Fruit fly (Drosophila melanogaster): ENCODE measurements around the gene Lcp65Af.

The Lcp65Af gene

dm6 chr3L:6157327-6158032, 20.9 kb upstream of the Lcp65Af start, which contains the start of gene CG13297 (continued):
- TF ChIP-seq CG8089 (GFP tag; optimal IDR thresholded peaks at IDR 0.05): no peak
- no peak for TF ChIP-seq CG10321 (GFP tag; IDR thresholded peaks at IDR 0.05)
- TF ChIP-seq Camta (GFP tag; optimal IDR thresholded peaks at IDR 0.05): no peak
- TF ChIP-seq unpg (GFP tag; optimal IDR thresholded peaks at IDR 0.05): peak; percentile 54
- no peak for TF ChIP-seq mld (GFP tag; IDR thresholded peaks at IDR 0.05; ENCODE audit: partially characterized antibody)
- TF ChIP-seq hb (GFP tag; IDR thresholded peaks at IDR 0.05; ENCODE audit: partially characterized antibody): no peak
- no peak for TF ChIP-seq D (optimal IDR thresholded peaks at IDR 0.05)
- peak; percentile 57 for TF ChIP-seq D (GFP tag; optimal IDR thresholded peaks at IDR 0.05)
- TF ChIP-seq ewg (GFP tag; optimal IDR thresholded peaks at IDR 0.05): peak; percentile 21
- TF ChIP-seq wdn (GFP tag; IDR thresholded peaks at IDR 0.05): no peak
- TF ChIP-seq CG10366 (GFP tag; IDR thresholded peaks at IDR 0.05): peak; percentile 61
- peak; percentile 21; the same call in 1 of the 3 replicates for TF ChIP-seq ken (GFP tag; IDR thresholded peaks at IDR 0.05)
- no peak for TF ChIP-seq emc (GFP tag; optimal IDR thresholded peaks at IDR 0.05)
- no peak for TF ChIP-seq kay (GFP tag; optimal IDR thresholded peaks at IDR 0.05)
- TF ChIP-seq Dad (GFP tag; optimal IDR thresholded peaks at IDR 0.05): no peak
- TF ChIP-seq gro (GFP tag; optimal IDR thresholded peaks at IDR 0.05): no peak
- no peak for TF ChIP-seq Elba2 (GFP tag; optimal IDR thresholded peaks at IDR 0.05)
- peak; percentile 53; the same call in 1 of the 2 replicates for TF ChIP-seq stc (GFP tag; IDR thresholded peaks at IDR 0.05)
- TF ChIP-seq tll (GFP tag; optimal IDR thresholded peaks at IDR 0.05): no peak
- peak; percentile 66 for TF ChIP-seq CG8924 (tag; optimal IDR thresholded peaks at IDR 0.05)
- TF ChIP-seq CG3065 (GFP tag; optimal IDR thresholded peaks at IDR 0.05): no peak
- TF ChIP-seq nerfin-2 (GFP tag; IDR thresholded peaks at IDR 0.05; ENCODE audit: partially characterized antibody): no peak
- TF ChIP-seq Chrac-16 (GFP tag; optimal IDR thresholded peaks at IDR 0.05): no peak
- no peak for TF ChIP-seq ftz-f1 (GFP tag; optimal IDR thresholded peaks at IDR 0.05)
- TF ChIP-seq Blimp-1 (GFP tag; optimal IDR thresholded peaks at IDR 0.05): peak; percentile 54
- TF ChIP-seq sug (tag; optimal IDR thresholded peaks at IDR 0.05): no peak
- TF ChIP-seq fd102C (GFP tag; optimal IDR thresholded peaks at IDR 0.05): no peak
- no peak for TF ChIP-seq p53 (GFP tag; optimal IDR thresholded peaks at IDR 0.05)
- peak; percentile 32 for TF ChIP-seq CG18476 (GFP tag; optimal IDR thresholded peaks at IDR 0.05)
- TF ChIP-seq Dref (GFP tag; IDR thresholded peaks at IDR 0.05): no peak
- no peak for TF ChIP-seq CG43689 (GFP tag; IDR thresholded peaks at IDR 0.05)
- TF ChIP-seq sna (GFP tag; IDR thresholded peaks at IDR 0.05; ENCODE audit: partially characterized antibody): no peak
- no peak for TF ChIP-seq BtbVII (GFP tag; optimal IDR thresholded peaks at IDR 0.05)
- TF ChIP-seq Doc3 (GFP tag; IDR thresholded peaks at IDR 0.05; ENCODE audit: partially characterized antibody): no peak
- TF ChIP-seq CG15011 (GFP tag; optimal IDR thresholded peaks at IDR 0.05): no peak
- TF ChIP-seq pita (GFP tag; optimal IDR thresholded peaks at IDR 0.05): no peak
- TF ChIP-seq vnd (GFP tag; IDR thresholded peaks at IDR 0.05; ENCODE audit: partially characterized antibody): no peak
- peak; percentile 57 for TF ChIP-seq grau (tag; optimal IDR thresholded peaks at IDR 0.05)
- no peak for TF ChIP-seq CG14965 (GFP tag; optimal IDR thresholded peaks at IDR 0.05; ENCODE audit: borderline replicate concordance)
- TF ChIP-seq slp2 (GFP tag; optimal IDR thresholded peaks at IDR 0.05): no peak
- no peak for TF ChIP-seq pan (optimal IDR thresholded peaks at IDR 0.05)
- peak in 1 of 2 experiments; percentile 74 for TF ChIP-seq pan (GFP tag; optimal IDR thresholded peaks at IDR 0.05 in 1 of 2, IDR thresholded peaks at IDR 0.05 in 1 of 2)
- TF ChIP-seq CG16815 (GFP tag; optimal IDR thresholded peaks at IDR 0.05): no peak
- TF ChIP-seq CG4820 (GFP tag; optimal IDR thresholded peaks at IDR 0.05): peak; percentile 32
- no peak for TF ChIP-seq CG42726 (GFP tag; IDR thresholded peaks at IDR 0.05; ENCODE audit: partially characterized antibody)
- TF ChIP-seq Sox102F (GFP tag; optimal IDR thresholded peaks at IDR 0.05): peak; percentile 76
- TF ChIP-seq zen (tag; optimal IDR thresholded peaks at IDR 0.05): no peak
- TF ChIP-seq CG6654 (GFP tag; optimal IDR thresholded peaks at IDR 0.05): no peak
- TF ChIP-seq CG9797 (GFP tag; optimal IDR thresholded peaks at IDR 0.05): no peak
- no peak for TF ChIP-seq pb (GFP tag; optimal IDR thresholded peaks at IDR 0.05)

All from whole organism, embryonic.